Fruit fly (Drosophila melanogaster): ENCODE data around the gene CG34253.

- no peak for TF ChIP-seq h (optimal IDR thresholded peaks at IDR 0.05)
- no peak for TF ChIP-seq Myc (optimal IDR thresholded peaks at IDR 0.05)
- no peak for TF ChIP-seq ttk (optimal IDR thresholded peaks at IDR 0.05)
- no peak for TF ChIP-seq psq (optimal IDR thresholded peaks at IDR 0.05)
- TF ChIP-seq Sin3A (optimal IDR thresholded peaks at IDR 0.05), result no peak
- no peak for TF ChIP-seq insv (optimal IDR thresholded peaks at IDR 0.05)
Observed at dm6 chr3L:18064632-18065482, 22.3 kb downstream of the CG34253 start, which contains the start of gene Eip75B.
